Worm (Caenorhabditis elegans) whole organism, L1 larva: ENCODE data around the gene dhs-17.

Experiments
- C04F5.9 ChIP-seq: sonication (generic microtip); optimal IDR thresholded peaks from 2 replicates; lab custom pipeline; 2016; ENCODE audit warnings: missing genetic modification characterization, missing compliant biosample characterization
- C16A3.4 ChIP-seq: fragments of 150-350 bp; optimal IDR thresholded peaks from 2 replicates; lab custom pipeline; 2014; ENCODE audit warnings: missing biosample characterization, missing genetic modification characterization
- C34B4.2 ChIP-seq: sonication (generic microtip); optimal IDR thresholded peaks from 2 replicates; lab custom pipeline; 2017; ENCODE audit warnings: mild to moderate bottlenecking, missing genetic modification characterization, missing compliant biosample characterization
- F16B12.6 ChIP-seq: fragments of 150-350 bp; optimal IDR thresholded peaks from 2 replicates; lab custom pipeline; 2014; ENCODE audit warnings: missing biosample characterization, missing genetic modification characterization
- alr-1 ChIP-seq: fragments of 200-800 bp; sonication (Bioruptor generic); optimal IDR thresholded peaks from 2 replicates; lab custom pipeline; 2018; ENCODE audit warnings: borderline replicate concordance, mild to moderate bottlenecking, missing genetic modification characterization, missing compliant biosample characterization
- blmp-1 ChIP-seq: fragments of 150-350 bp; optimal IDR thresholded peaks from 2 replicates; lab custom pipeline; 2014; ENCODE audit warnings: missing biosample characterization, missing genetic modification characterization
- ceh-8 ChIP-seq: fragments of 200-800 bp; sonication (Bioruptor generic); optimal IDR thresholded peaks from 2 replicates; lab custom pipeline; 2018; ENCODE audit warnings: mild to moderate bottlenecking, missing genetic modification characterization, moderate library complexity, missing compliant biosample characterization
- ceh-88 ChIP-seq: fragments of 200-800 bp; sonication (Bioruptor generic); IDR thresholded peaks from 2 replicates; pipeline ENCODE4 v1.3.6; 2022; ENCODE audit warnings: missing genetic modification characterization, missing compliant biosample characterization
- ceh-90 ChIP-seq: sonication (generic microtip); optimal IDR thresholded peaks from 2 replicates; lab custom pipeline; 2016; ENCODE audit warnings: missing genetic modification characterization, missing compliant biosample characterization
- ces-1 ChIP-seq: fragments of 150-350 bp; optimal IDR thresholded peaks from 2 replicates; lab custom pipeline; 2014; ENCODE audit warnings: missing biosample characterization, missing genetic modification reagents, missing genetic modification characterization
- efl-1 ChIP-seq, 4 experiments: fragments of 150-350 bp; optimal IDR thresholded peaks in 3 of 4; peaks in 1 of 4; 1 replicate in 1 of 4; 2 replicates in 3 of 4; lab custom pipeline; 2014; ENCODE audit warnings: missing biosample characterization in 2 of 4, missing genetic modification characterization in 2 of 4, missing genetic modification reagents in 2 of 4
- efl-3 ChIP-seq: fragments of 200-800 bp; sonication (Bioruptor generic); optimal IDR thresholded peaks from 2 replicates; lab custom pipeline; 2018; ENCODE audit warnings: mild to moderate bottlenecking, missing genetic modification characterization, missing compliant biosample characterization
- egl-27 ChIP-seq, 2 experiments: fragments of 150-350 bp in 1 of 2; sonication (generic microtip); optimal IDR thresholded peaks; 3 replicates each; lab custom pipeline; 2017 to 2018; ENCODE audit warnings: missing biosample characterization in 2 of 2, missing genetic modification characterization in 2 of 2, missing genetic modification reagents in 2 of 2
- elt-2 ChIP-seq: sonication (generic microtip); optimal IDR thresholded peaks from 2 replicates; lab custom pipeline; 2016; ENCODE audit warnings: missing genetic modification characterization, mild to moderate bottlenecking, inconsistent platforms, missing compliant biosample characterization, missing genetic modification reagents
- elt-3 ChIP-seq, 6 experiments: fragments of 150-350 bp in 1 of 6; sonication (generic microtip); optimal IDR thresholded peaks; 2 replicates each; lab custom pipeline; 2017 to 2018; ENCODE audit warnings: missing biosample characterization in 6 of 6, missing genetic modification characterization in 6 of 6, inconsistent platforms in 1 of 6
- ets-5 ChIP-seq: fragments of 200-800 bp; sonication (Bioruptor generic); IDR thresholded peaks from 2 replicates; pipeline ENCODE4 v1.3.6; 2022; ENCODE audit warnings: missing genetic modification characterization, missing compliant biosample characterization
- fkh-4 ChIP-seq: sonication (generic microtip); optimal IDR thresholded peaks from 2 replicates; lab custom pipeline; 2016; ENCODE audit warnings: missing compliant biosample characterization, missing genetic modification characterization, borderline replicate concordance
- fkh-8 ChIP-seq: sonication (generic microtip); optimal IDR thresholded peaks from 2 replicates; lab custom pipeline; 2016; ENCODE audit warnings: mild to moderate bottlenecking, missing genetic modification characterization, missing compliant biosample characterization
- fos-1 ChIP-seq: fragments of 150-350 bp; optimal IDR thresholded peaks from 2 replicates; lab custom pipeline; 2014; ENCODE audit warnings: missing biosample characterization, missing genetic modification characterization
- hlh-4 ChIP-seq: sonication (generic microtip); optimal IDR thresholded peaks from 2 replicates; lab custom pipeline; 2016; ENCODE audit warnings: mild to moderate bottlenecking, missing genetic modification characterization, missing compliant biosample characterization
- hpl-2 ChIP-seq: fragments of 150-350 bp; optimal IDR thresholded peaks from 2 replicates; lab custom pipeline; 2014; ENCODE audit warnings: missing biosample characterization, missing genetic modification reagents, missing genetic modification characterization
- jun-1 ChIP-seq: fragments of 150-350 bp; optimal IDR thresholded peaks from 2 replicates; lab custom pipeline; 2014; ENCODE audit warnings: missing biosample characterization, missing genetic modification reagents, missing genetic modification characterization
- lin-14 ChIP-seq: fragments of 200-800 bp; sonication (Bioruptor generic); optimal IDR thresholded peaks from 2 replicates; lab custom pipeline; 2018; ENCODE audit warnings: mild to moderate bottlenecking, missing genetic modification characterization, moderate library complexity, missing compliant biosample characterization
- lin-35 ChIP-seq, 2 experiments: fragments of 150-350 bp; optimal IDR thresholded peaks; 2 replicates each; lab custom pipeline; 2014; ENCODE audit warnings: missing biosample characterization in 2 of 2, missing genetic modification characterization in 2 of 2, missing genetic modification reagents in 2 of 2
- lin-39 ChIP-seq: fragments of 150-350 bp; optimal IDR thresholded peaks from 2 replicates; lab custom pipeline; 2014; ENCODE audit warnings: missing biosample characterization, missing genetic modification reagents, missing genetic modification characterization
- lsy-2 ChIP-seq, 2 experiments: fragments of 150-350 bp; optimal IDR thresholded peaks; 2 replicates each; lab custom pipeline; 2014; ENCODE audit warnings: missing biosample characterization in 2 of 2, missing genetic modification characterization in 2 of 2
- mdl-1 ChIP-seq, 2 experiments: fragments of 150-350 bp; optimal IDR thresholded peaks; 2 replicates each; lab custom pipeline; 2014 to 2017; ENCODE audit warnings: missing biosample characterization in 2 of 2, missing genetic modification characterization in 2 of 2, inconsistent platforms in 1 of 2
- mef-2 ChIP-seq: fragments of 150-350 bp; optimal IDR thresholded peaks from 2 replicates; lab custom pipeline; 2014; ENCODE audit warnings: missing biosample characterization, missing genetic modification characterization
- mep-1 ChIP-seq: fragments of 150-350 bp; optimal IDR thresholded peaks from 2 replicates; lab custom pipeline; 2014; ENCODE audit warnings: missing biosample characterization, missing genetic modification characterization
- nhr-19 ChIP-seq: fragments of 200-800 bp; sonication (Bioruptor generic); conservative IDR thresholded peaks from 2 replicates; pipeline ENCODE4 v1.3.6; 2022; ENCODE audit warnings: missing genetic modification characterization, missing compliant biosample characterization
- nhr-20 ChIP-seq: sonication (generic microtip); optimal IDR thresholded peaks from 2 replicates; lab custom pipeline; 2016; ENCODE audit warnings: mild to moderate bottlenecking, missing genetic modification characterization, missing compliant biosample characterization
- nhr-237 ChIP-seq: fragments of 150-350 bp; optimal IDR thresholded peaks from 2 replicates; lab custom pipeline; 2014; ENCODE audit warnings: missing biosample characterization, missing genetic modification characterization
- nhr-28 ChIP-seq: fragments of 150-350 bp; optimal IDR thresholded peaks from 2 replicates; lab custom pipeline; 2014; ENCODE audit warnings: missing biosample characterization, missing genetic modification characterization
- nhr-47 ChIP-seq: sonication (generic microtip); optimal IDR thresholded peaks from 2 replicates; lab custom pipeline; 2016; ENCODE audit warnings: mild to moderate bottlenecking, missing genetic modification characterization, moderate library complexity, missing compliant biosample characterization
- nhr-76 ChIP-seq: sonication (generic microtip); optimal IDR thresholded peaks from 2 replicates; lab custom pipeline; 2017; ENCODE audit warnings: missing biosample characterization, missing genetic modification characterization
- nhr-77 ChIP-seq: fragments of 150-350 bp; optimal IDR thresholded peaks from 2 replicates; lab custom pipeline; 2014; ENCODE audit warnings: missing biosample characterization, missing genetic modification characterization
- nhr-85 ChIP-seq: sonication (generic microtip); peaks from one replicate; lab custom pipeline; 2016; ENCODE audit warnings: missing genetic modification characterization, inconsistent platforms, missing compliant biosample characterization
- nhr-90 ChIP-seq: sonication (generic microtip); optimal IDR thresholded peaks from 2 replicates; lab custom pipeline; 2016; ENCODE audit warnings: mild to moderate bottlenecking, missing genetic modification characterization, missing compliant biosample characterization; ENCODE audit not compliant: poor library complexity
- pag-3 ChIP-seq: sonication (generic microtip); optimal IDR thresholded peaks from 2 replicates; lab custom pipeline; 2017; ENCODE audit warnings: missing genetic modification characterization, mild to moderate bottlenecking, missing compliant biosample characterization, antibody characterized with exemption, borderline replicate concordance; ENCODE audit not compliant: insufficient read depth
- pqm-1 ChIP-seq: sonication (generic microtip); optimal IDR thresholded peaks from 3 replicates; lab custom pipeline; 2017; ENCODE audit warnings: missing biosample characterization, missing genetic modification characterization
- rnt-1 ChIP-seq: sonication (generic microtip); optimal IDR thresholded peaks from 2 replicates; lab custom pipeline; 2016; ENCODE audit warnings: mild to moderate bottlenecking, missing genetic modification characterization, moderate library complexity, missing compliant biosample characterization
- skn-1 ChIP-seq: fragments of 150-350 bp; optimal IDR thresholded peaks from 2 replicates; lab custom pipeline; 2014; ENCODE audit warnings: missing biosample characterization, missing genetic modification characterization
- snpc-4 ChIP-seq: fragments of 150-350 bp; optimal IDR thresholded peaks from 2 replicates; lab custom pipeline; 2014; ENCODE audit warnings: missing biosample characterization, missing genetic modification characterization
- sptf-1 ChIP-seq: fragments of 150-350 bp; optimal IDR thresholded peaks from 2 replicates; lab custom pipeline; 2014; ENCODE audit warnings: missing biosample characterization, missing genetic modification characterization
- sup-37 ChIP-seq: fragments of 200-800 bp; sonication (Bioruptor generic); optimal IDR thresholded peaks from 2 replicates; lab custom pipeline; 2018; ENCODE audit warnings: mild to moderate bottlenecking, missing genetic modification characterization, missing compliant biosample characterization
- tbx-2 ChIP-seq: sonication (generic microtip); optimal IDR thresholded peaks from 2 replicates; lab custom pipeline; 2016; ENCODE audit warnings: missing genetic modification characterization, missing compliant biosample characterization
- unc-130 ChIP-seq: fragments of 150-350 bp; optimal IDR thresholded peaks from 2 replicates; lab custom pipeline; 2017; ENCODE audit warnings: missing biosample characterization, missing genetic modification characterization, inconsistent platforms
- unc-30 ChIP-seq: sonication (generic microtip); optimal IDR thresholded peaks from 2 replicates; lab custom pipeline; 2017; ENCODE audit warnings: missing biosample characterization, missing genetic modification characterization
- unc-86 ChIP-seq: sonication (generic microtip); optimal IDR thresholded peaks from 2 replicates; lab custom pipeline; 2016; ENCODE audit warnings: missing genetic modification characterization, missing compliant biosample characterization
- unc-98 ChIP-seq: fragments of 200-800 bp; sonication (Bioruptor generic); IDR thresholded peaks from 2 replicates; pipeline ENCODE4 v1.3.6; 2022; ENCODE audit warnings: missing genetic modification characterization, missing compliant biosample characterization
- zip-4 ChIP-seq: fragments of 200-800 bp; sonication (Bioruptor generic); optimal IDR thresholded peaks from 2 replicates; lab custom pipeline; 2018; ENCODE audit warnings: mild to moderate bottlenecking, missing genetic modification characterization, moderate library complexity, missing compliant biosample characterization
- ztf-11 ChIP-seq, 2 experiments: sonication (generic microtip); optimal IDR thresholded peaks; 2 replicates each; lab custom pipeline; 2016 to 2017; ENCODE audit warnings: missing genetic modification characterization in 2 of 2, missing biosample characterization in 1 of 2, missing compliant biosample characterization in 1 of 2

The dhs-17 gene

ce11 chrV:6053188-6053687 lies 18.6 kb upstream of the dhs-17 start, which contains the start of gene seip-1 (continued):
- no peak for TF ChIP-seq hlh-4 (tag; lab: Kevin White, UChicago)
- TF ChIP-seq alr-1 (tag; lab: Kevin White, UChicago): no peak
- no peak for TF ChIP-seq fkh-4
- no peak for TF ChIP-seq sup-37 (GFP tag; lab: Kevin White, UChicago)
- TF ChIP-seq pqm-1 (tag; lab: Kevin White, UChicago): no peak
- no peak for TF ChIP-seq hpl-2
- TF ChIP-seq efl-3 (GFP tag; lab: Kevin White, UChicago): no peak
- TF ChIP-seq sptf-1: no peak
- peak; percentile 81 to 87 for TF ChIP-seq lin-35 (GFP tag; optimal IDR thresholded peaks at IDR 0.05; lab: Kevin White, UChicago)
- TF ChIP-seq lsy-2 (tag; optimal IDR thresholded peaks at IDR 0.05; lab: Kevin White, UChicago): peak; percentile 76 to 91
- peak; percentile 72 for TF ChIP-seq blmp-1 (tag; lab: Kevin White, UChicago)
- peak; percentile 67 for TF ChIP-seq jun-1
- TF ChIP-seq mep-1: peak; percentile 94
- peak in 1 of 2 experiments; percentile 82 for TF ChIP-seq mdl-1 (tag; optimal IDR thresholded peaks at IDR 0.05; lab: Kevin White, UChicago)
- peak; percentile 72 for TF ChIP-seq nhr-237 (tag; lab: Kevin White, UChicago)
- no peak for TF ChIP-seq ces-1 (GFP tag; lab: Kevin White, UChicago)
- TF ChIP-seq ztf-11 (tag; optimal IDR thresholded peaks at IDR 0.05; lab: Kevin White, UChicago): peak in 1 of 2 experiments; percentile 56
- no peak for TF ChIP-seq zip-4 (GFP tag; lab: Kevin White, UChicago)
- peak; percentile 56 for TF ChIP-seq elt-2 (tag; lab: Kevin White, UChicago)
- TF ChIP-seq nhr-47: peak; percentile 83
- peak; percentile 39 for TF ChIP-seq mef-2
- peak in 2 of 6 experiments; percentile 56 to 58 for TF ChIP-seq elt-3 (tag; optimal IDR thresholded peaks at IDR 0.05; lab: Kevin White, UChicago)
- peak; percentile 88 for TF ChIP-seq C16A3.4 (tag; lab: Kevin White, UChicago)
- peak; percentile 89 for TF ChIP-seq nhr-20 (tag; lab: Kevin White, UChicago)
- no peak for TF ChIP-seq pag-3 (tag; lab: Kevin White, UChicago)
- peak; percentile 76 for TF ChIP-seq ceh-88 (GFP tag; lab: Robert Waterston, UW)
- peak; percentile 66 for TF ChIP-seq F16B12.6
- TF ChIP-seq nhr-77 (tag; lab: Kevin White, UChicago): peak; percentile 78
- no peak for TF ChIP-seq C34B4.2
- peak; percentile 83 for TF ChIP-seq nhr-85 (tag; lab: Kevin White, UChicago)
- TF ChIP-seq unc-30: no peak
- no peak for TF ChIP-seq nhr-76
- peak; percentile 75 for TF ChIP-seq fos-1
- peak; percentile 97 for TF ChIP-seq lin-14 (GFP tag; lab: Kevin White, UChicago)
- peak; percentile 57 for TF ChIP-seq ceh-8
- TF ChIP-seq efl-1 (optimal IDR thresholded peaks at IDR 0.05; lab: Kevin White, UChicago): peak; percentile 84 to 90
- TF ChIP-seq efl-1 (GFP tag; optimal IDR thresholded peaks at IDR 0.05 in 1 of 2; lab: Kevin White, UChicago): peak; percentile 78 to 96
- TF ChIP-seq ceh-90 (tag; lab: Kevin White, UChicago): peak; percentile 19
- peak; percentile 92 for TF ChIP-seq unc-130 (tag; lab: Kevin White, UChicago)
- TF ChIP-seq unc-86: peak; percentile 75
- TF ChIP-seq tbx-2 (tag; lab: Kevin White, UChicago): peak; percentile 75
- TF ChIP-seq egl-27 (tag; optimal IDR thresholded peaks at IDR 0.05; lab: Kevin White, UChicago): no peak
- TF ChIP-seq lin-39: no peak
- no peak for TF ChIP-seq unc-98 (GFP tag; lab: Robert Waterston, UW)
- peak; percentile 89 for TF ChIP-seq skn-1
- TF ChIP-seq snpc-4 (tag; lab: Kevin White, UChicago): peak; percentile 71
- TF ChIP-seq nhr-28 (tag; lab: Kevin White, UChicago): no peak
- TF ChIP-seq rnt-1 (tag; lab: Kevin White, UChicago): peak; percentile 81
- peak; percentile 81 for TF ChIP-seq nhr-19 (GFP tag; lab: Robert Waterston, UW)
- no peak for TF ChIP-seq ets-5 (GFP tag; lab: Robert Waterston, UW)
- TF ChIP-seq C04F5.9 (tag; lab: Kevin White, UChicago): no peak
- peak; percentile 64 for TF ChIP-seq nhr-90 (tag; lab: Kevin White, UChicago)
- TF ChIP-seq fkh-8 (tag; lab: Kevin White, UChicago): peak; percentile 92
